Fruit fly (Drosophila melanogaster): ENCODE data around the gene CG4174.

CG4174 gene

DNA sequence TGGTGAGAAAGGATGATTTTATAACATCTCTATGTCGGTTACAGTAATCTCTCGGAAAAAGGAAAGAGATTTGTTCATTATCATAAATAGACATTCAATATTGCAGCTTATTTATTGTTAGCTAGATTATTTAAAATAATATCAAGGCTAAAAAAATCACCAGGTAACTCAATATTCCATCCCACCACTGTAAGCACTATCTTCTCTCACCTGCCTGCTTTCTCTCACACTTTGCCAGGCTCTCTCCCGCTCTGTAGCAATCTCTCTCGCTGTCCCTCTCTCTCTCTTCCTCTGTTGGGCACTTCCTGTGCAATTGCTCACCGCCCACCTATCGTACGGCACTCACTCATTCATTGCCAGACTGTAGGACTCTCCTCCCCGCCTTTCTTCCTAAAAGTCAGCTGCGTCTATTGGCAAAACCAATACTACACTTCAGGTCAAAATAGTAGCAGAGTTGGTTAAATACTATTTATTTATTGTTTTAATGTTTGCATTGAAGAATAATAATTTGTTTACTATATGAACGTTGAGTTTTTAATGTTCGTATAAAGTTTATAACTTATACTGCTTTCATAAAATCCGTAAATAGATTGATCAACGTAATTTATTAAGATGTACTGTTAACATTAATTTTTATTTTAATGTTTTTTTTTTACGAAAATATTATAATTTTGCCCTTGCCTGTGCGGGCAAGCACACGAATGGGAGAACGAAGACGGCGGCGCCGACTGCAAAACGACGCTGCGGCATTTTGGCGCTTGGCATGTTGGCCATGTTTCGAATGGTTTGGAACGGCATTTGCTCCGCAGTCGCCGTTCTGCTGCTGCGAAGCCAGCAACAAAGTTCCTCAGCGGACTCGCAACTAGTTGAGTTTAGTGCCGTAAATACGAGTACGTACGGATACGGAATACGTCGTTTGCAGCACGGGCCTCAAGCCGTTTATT is 23.1 kb upstream of the CG4174 start (continued):
- peak; percentile 48 for TF ChIP-seq CG8359 (GFP tag; optimal IDR thresholded peaks at IDR 0.05; ENCODE audit: borderline replicate concordance)
- TF ChIP-seq gsb-n (tag; optimal IDR thresholded peaks at IDR 0.05): peak; percentile 74
- peak; percentile 53 for TF ChIP-seq fd64A (GFP tag; optimal IDR thresholded peaks at IDR 0.05)
- TF ChIP-seq wor (GFP tag; IDR thresholded peaks at IDR 0.05): peak; percentile 91
- peak; percentile 85 for TF ChIP-seq jing (GFP tag; optimal IDR thresholded peaks at IDR 0.05)
- TF ChIP-seq CG5245 (GFP tag; optimal IDR thresholded peaks at IDR 0.05): peak; percentile 90
- TF ChIP-seq Spps (tag; optimal IDR thresholded peaks at IDR 0.05): peak; percentile 63
- TF ChIP-seq chif (GFP tag; optimal IDR thresholded peaks at IDR 0.05): peak; percentile 91 to 94
- TF ChIP-seq Hsf (GFP tag; optimal IDR thresholded peaks at IDR 0.05): peak; percentile 96
- TF ChIP-seq CG14667 (GFP tag; IDR thresholded peaks at IDR 0.05): peak; percentile 97
- TF ChIP-seq CG14441 (GFP tag; IDR thresholded peaks at IDR 0.05): peak; percentile 97
- peak; percentile 65 for TF ChIP-seq CG7987 (GFP tag; optimal IDR thresholded peaks at IDR 0.05)
- peak; percentile 47 for TF ChIP-seq CG3065 (GFP tag; optimal IDR thresholded peaks at IDR 0.05)
- peak; percentile 96 for TF ChIP-seq dati (GFP tag; IDR thresholded peaks at IDR 0.05)
- peak; percentile 29 for TF ChIP-seq kni (GFP tag; optimal IDR thresholded peaks at IDR 0.05)
- TF ChIP-seq wdn (GFP tag; IDR thresholded peaks at IDR 0.05): peak; percentile 91
- peak; percentile 97 for TF ChIP-seq CG4730 (GFP tag; IDR thresholded peaks at IDR 0.05)
- TF ChIP-seq bab2 (GFP tag; optimal IDR thresholded peaks at IDR 0.05): peak; percentile 95
- peak; percentile 70 for TF ChIP-seq CG10321 (GFP tag; IDR thresholded peaks at IDR 0.05)
- TF ChIP-seq al (GFP tag; IDR thresholded peaks at IDR 0.05): peak; percentile 98
- peak; percentile 90 for TF ChIP-seq HHEX (GFP tag; optimal IDR thresholded peaks at IDR 0.05)
- peak; percentile 91 for TF ChIP-seq bowl (GFP tag; IDR thresholded peaks at IDR 0.05)
- TF ChIP-seq Drgx (GFP tag; IDR thresholded peaks at IDR 0.05): peak; percentile 98
- TF ChIP-seq hbn (GFP tag; IDR thresholded peaks at IDR 0.05; ENCODE audit: partially characterized antibody): no peak
- TF ChIP-seq Sry-β (GFP tag; optimal IDR thresholded peaks at IDR 0.05): peak; percentile 10
- peak; percentile 87 for TF ChIP-seq slou (GFP tag; optimal IDR thresholded peaks at IDR 0.05)
- peak; percentile 92 for TF ChIP-seq ind (GFP tag; optimal IDR thresholded peaks at IDR 0.05)
- TF ChIP-seq aop (GFP tag; IDR thresholded peaks at IDR 0.05): peak; percentile 91
- TF ChIP-seq Dfd (GFP tag; optimal IDR thresholded peaks at IDR 0.05): peak in 1 of 2 experiments; percentile 92
- no peak for TF ChIP-seq inv (GFP tag; IDR thresholded peaks at IDR 0.05; ENCODE audit: partially characterized antibody)
- TF ChIP-seq Opbp (GFP tag; IDR thresholded peaks at IDR 0.05; ENCODE audit: partially characterized antibody): no peak
- peak; percentile 98 for TF ChIP-seq dysf (GFP tag; IDR thresholded peaks at IDR 0.05)
- TF ChIP-seq Chrac-16 (GFP tag; optimal IDR thresholded peaks at IDR 0.05): peak; percentile 94
- no peak for TF ChIP-seq cad (GFP tag; optimal IDR thresholded peaks at IDR 0.05)
- peak; percentile 91 for TF ChIP-seq Hand (GFP tag; optimal IDR thresholded peaks at IDR 0.05)
- peak; percentile 87 for TF ChIP-seq Atf-2 (GFP tag; optimal IDR thresholded peaks at IDR 0.05)
- peak; percentile 99 for TF ChIP-seq CG2120 (GFP tag; optimal IDR thresholded peaks at IDR 0.05)
- peak; percentile 87 for TF ChIP-seq CG9437 (GFP tag; optimal IDR thresholded peaks at IDR 0.05)
- peak; percentile 97 for TF ChIP-seq CG15073 (GFP tag; optimal IDR thresholded peaks at IDR 0.05)
- TF ChIP-seq Nf-YC (tag; optimal IDR thresholded peaks at IDR 0.05): peak; percentile 60
- TF ChIP-seq sisA (GFP tag; IDR thresholded peaks at IDR 0.05): peak; percentile 98
- TF ChIP-seq NC2β (GFP tag; optimal IDR thresholded peaks at IDR 0.05): peak; percentile 87
- no peak for TF ChIP-seq pita (GFP tag; optimal IDR thresholded peaks at IDR 0.05)
- TF ChIP-seq hkb (optimal IDR thresholded peaks at IDR 0.05): no peak
- peak; percentile 96 for TF ChIP-seq hkb (GFP tag; IDR thresholded peaks at IDR 0.05)
- TF ChIP-seq CG33557 (GFP tag; optimal IDR thresholded peaks at IDR 0.05): peak; percentile 27
- TF ChIP-seq CG17361 (GFP tag; IDR thresholded peaks at IDR 0.05): peak; percentile 96
- TF ChIP-seq pnt (GFP tag; optimal IDR thresholded peaks at IDR 0.05): peak; percentile 75
- TF ChIP-seq H15 (GFP tag; IDR thresholded peaks at IDR 0.05): peak; percentile 97
- TF ChIP-seq pb (GFP tag; optimal IDR thresholded peaks at IDR 0.05): peak; percentile 80

All from whole organism, embryonic.